Fruit fly (Drosophila melanogaster) whole organism, embryonic: ENCODE results near the gene Amacr.

Experiments
- ATbp ChIP-seq: fragments of 200-800 bp; sonication (Bioruptor generic); optimal IDR thresholded peaks from 2 replicates; lab custom pipeline; 2017; ENCODE audit warnings: missing biosample characterization, mild to moderate bottlenecking, missing genetic modification characterization, missing genetic modification reagents
- B-H1 ChIP-seq: fragments of 200-800 bp; sonication (Bioruptor generic); IDR thresholded peaks from 3 replicates; pipeline ENCODE4 v1.3.6; 2022; ENCODE audit warnings: missing biosample characterization, missing genetic modification characterization
- CG10431 ChIP-seq: fragments of 200-800 bp; sonication (Bioruptor generic); optimal IDR thresholded peaks from 3 replicates; lab custom pipeline; 2018; ENCODE audit warnings: missing biosample characterization, mild to moderate bottlenecking, missing genetic modification characterization
- CG10654 ChIP-seq: fragments of 200-800 bp; sonication (Bioruptor generic); optimal IDR thresholded peaks from 2 replicates; lab custom pipeline; 2016; ENCODE audit warnings: missing biosample characterization, missing genetic modification characterization
- CG11085 ChIP-seq: fragments of 200-800 bp; sonication (Bioruptor generic); IDR thresholded peaks from 2 replicates; pipeline ENCODE4 v1.3.6; 2022; ENCODE audit warnings: missing biosample characterization, missing genetic modification characterization
- CG12104 ChIP-seq: fragments of 200-800 bp; sonication (Bioruptor generic); optimal IDR thresholded peaks from 3 replicates; lab custom pipeline; 2016; ENCODE audit warnings: missing biosample characterization, missing genetic modification characterization
- CG12219 ChIP-seq: fragments of 200-800 bp; sonication (Bioruptor generic); optimal IDR thresholded peaks from 3 replicates; lab custom pipeline; 2018; ENCODE audit warnings: missing biosample characterization, mild to moderate bottlenecking, missing genetic modification characterization
- CG12299 ChIP-seq: fragments of 200-800 bp; sonication (Bioruptor generic); optimal IDR thresholded peaks from 2 replicates; lab custom pipeline; 2018; ENCODE audit warnings: missing biosample characterization, mild to moderate bottlenecking, missing genetic modification characterization
- CG13424 ChIP-seq: fragments of 200-800 bp; sonication (Bioruptor generic); optimal IDR thresholded peaks from 2 replicates; lab custom pipeline; 2019; ENCODE audit warnings: missing biosample characterization, mild to moderate bottlenecking, missing genetic modification characterization, moderate library complexity
- CG14441 ChIP-seq: fragments of 200-800 bp; sonication (Bioruptor generic); IDR thresholded peaks from 2 replicates; pipeline ENCODE4 v1.3.6; 2022; ENCODE audit warnings: missing biosample characterization, missing genetic modification characterization
- CG17361 ChIP-seq: fragments of 200-800 bp; sonication (Bioruptor generic); IDR thresholded peaks from 3 replicates; pipeline ENCODE4 v1.3.6; 2022; ENCODE audit warnings: missing biosample characterization, missing genetic modification characterization
- CG2120 ChIP-seq: fragments of 200-800 bp; sonication (Bioruptor generic); optimal IDR thresholded peaks from 3 replicates; lab custom pipeline; 2016; ENCODE audit warnings: missing biosample characterization, missing genetic modification characterization
- CG2875 ChIP-seq: fragments of 200-800 bp; sonication (Bioruptor generic); optimal IDR thresholded peaks from 2 replicates; lab custom pipeline; 2017; ENCODE audit warnings: missing biosample characterization, mild to moderate bottlenecking, missing genetic modification characterization, missing genetic modification reagents
- CG3995 ChIP-seq: fragments of 200-800 bp; sonication (Bioruptor generic); optimal IDR thresholded peaks from 3 replicates; lab custom pipeline; 2016; ENCODE audit warnings: missing biosample characterization, missing genetic modification characterization
- CG4730 ChIP-seq: fragments of 200-800 bp; sonication (Bioruptor generic); IDR thresholded peaks from 2 replicates; pipeline ENCODE4 v1.3.6; 2022; ENCODE audit warnings: missing biosample characterization, missing genetic modification characterization
- CG4854 ChIP-seq: fragments of 200-800 bp; sonication (Bioruptor generic); optimal IDR thresholded peaks from 2 replicates; lab custom pipeline; 2016; ENCODE audit warnings: missing biosample characterization, missing genetic modification characterization, inconsistent platforms
- CG5953 ChIP-seq: fragments of 200-800 bp; sonication (Bioruptor generic); IDR thresholded peaks from 2 replicates; pipeline ENCODE4 v1.3.6; 2022; ENCODE audit warnings: missing biosample characterization, missing genetic modification characterization
- CG6689 ChIP-seq: fragments of 200-800 bp; sonication (Bioruptor generic); IDR thresholded peaks from 2 replicates; pipeline ENCODE4 v1.3.6; 2022; ENCODE audit warnings: missing biosample characterization, missing genetic modification characterization
- CG6813 ChIP-seq: fragments of 200-800 bp; sonication (Bioruptor generic); optimal IDR thresholded peaks from 2 replicates; lab custom pipeline; 2017; ENCODE audit warnings: missing biosample characterization, missing genetic modification characterization, mild to moderate bottlenecking, moderate library complexity, missing genetic modification reagents
- Dfd ChIP-seq, 2 experiments: fragments of >200 bp; optimal IDR thresholded peaks; 2 replicates each; lab custom pipeline; 2017; ENCODE audit warnings: missing biosample characterization in 2 of 2, missing genetic modification characterization in 2 of 2
- Ets97D ChIP-seq: fragments of 200-800 bp; sonication (Bioruptor generic); optimal IDR thresholded peaks from 3 replicates; lab custom pipeline; 2016; ENCODE audit warnings: missing biosample characterization, missing genetic modification characterization
- HLH4C ChIP-seq: fragments of 200-800 bp; sonication (Bioruptor generic); IDR thresholded peaks from 3 replicates; pipeline ENCODE4 v1.3.6; 2022; ENCODE audit warnings: missing biosample characterization, missing genetic modification characterization; ENCODE audit not compliant: partially characterized antibody
- HmgZ ChIP-seq: fragments of 200-800 bp; sonication (Bioruptor generic); optimal IDR thresholded peaks from 2 replicates; lab custom pipeline; 2018; ENCODE audit warnings: missing biosample characterization, mild to moderate bottlenecking, missing genetic modification characterization
- Hr51 ChIP-seq, 2 experiments: fragments of 200-800 bp; sonication (Bioruptor generic); optimal IDR thresholded peaks; 2 replicates in 1 of 2; 3 replicates in 1 of 2; lab custom pipeline; 2016 to 2018; ENCODE audit warnings: missing biosample characterization in 2 of 2, missing genetic modification characterization in 2 of 2, mild to moderate bottlenecking in 1 of 2, moderate library complexity in 1 of 2
- NK7.1 ChIP-seq: fragments of 200-800 bp; sonication (Bioruptor generic); optimal IDR thresholded peaks from 3 replicates; lab custom pipeline; 2016; ENCODE audit warnings: missing biosample characterization, missing genetic modification characterization
- NfI ChIP-seq: fragments of 200-800 bp; sonication (Bioruptor generic); optimal IDR thresholded peaks from 3 replicates; lab custom pipeline; 2018; ENCODE audit warnings: missing biosample characterization, mild to moderate bottlenecking, missing genetic modification characterization, moderate library complexity
- Optix ChIP-seq: fragments of 200-800 bp; sonication (Bioruptor generic); IDR thresholded peaks from 3 replicates; pipeline ENCODE4 v1.3.6; 2022; ENCODE audit warnings: missing biosample characterization, missing genetic modification characterization
- Poxn ChIP-seq: fragments of 200-800 bp; sonication (Bioruptor generic); IDR thresholded peaks from 2 replicates; pipeline ENCODE4 v1.3.6; 2022; ENCODE audit warnings: missing biosample characterization, missing genetic modification characterization
- cad ChIP-seq: fragments of >200 bp; optimal IDR thresholded peaks from 2 replicates; lab custom pipeline; 2017; ENCODE audit warnings: missing biosample characterization, missing genetic modification characterization
- cato ChIP-seq: fragments of 200-800 bp; sonication (Bioruptor generic); optimal IDR thresholded peaks from 2 replicates; lab custom pipeline; 2016; ENCODE audit warnings: missing biosample characterization, missing genetic modification characterization, borderline replicate concordance
- cg ChIP-seq: fragments of 200-800 bp; sonication (Bioruptor generic); optimal IDR thresholded peaks from 3 replicates; lab custom pipeline; 2019; ENCODE audit warnings: missing biosample characterization, mild to moderate bottlenecking, missing genetic modification characterization, moderate library complexity
- ci ChIP-seq: fragments of 200-800 bp; sonication (Bioruptor generic); IDR thresholded peaks from 3 replicates; pipeline ENCODE4 v1.3.6; 2022; ENCODE audit warnings: missing biosample characterization, missing genetic modification characterization
- esg ChIP-seq: fragments of 200-800 bp; sonication (Bioruptor generic); conservative IDR thresholded peaks from 2 replicates; pipeline ENCODE4 v1.3.6; 2022; ENCODE audit warnings: missing biosample characterization, missing genetic modification characterization
- exex ChIP-seq: fragments of 200-800 bp; sonication (Bioruptor generic); optimal IDR thresholded peaks from 4 replicates; lab custom pipeline; 2018; ENCODE audit warnings: missing biosample characterization, mild to moderate bottlenecking, missing genetic modification characterization, moderate library complexity
- fd3F ChIP-seq: fragments of 200-800 bp; sonication (Bioruptor generic); optimal IDR thresholded peaks from 2 replicates; lab custom pipeline; 2018; ENCODE audit warnings: missing biosample characterization, mild to moderate bottlenecking, missing genetic modification characterization, moderate library complexity
- gcm ChIP-seq: fragments of 200-800 bp; sonication (Bioruptor generic); optimal IDR thresholded peaks from 2 replicates; lab custom pipeline; 2019; ENCODE audit warnings: missing biosample characterization, mild to moderate bottlenecking, missing genetic modification characterization, moderate library complexity
- gsb ChIP-seq: fragments of 200-800 bp; sonication (Bioruptor generic); IDR thresholded peaks from 2 replicates; pipeline ENCODE4 v1.3.6; 2022; ENCODE audit warnings: missing biosample characterization, missing genetic modification characterization
- kah ChIP-seq: fragments of 200-800 bp; sonication (Bioruptor generic); optimal IDR thresholded peaks from 2 replicates; lab custom pipeline; 2018; ENCODE audit warnings: missing biosample characterization, mild to moderate bottlenecking, missing genetic modification characterization
- odd ChIP-seq: fragments of 200-800 bp; sonication (Bioruptor generic); optimal IDR thresholded peaks from 2 replicates; lab custom pipeline; 2017; ENCODE audit warnings: missing biosample characterization, mild to moderate bottlenecking, missing genetic modification characterization
- pb ChIP-seq: fragments of 200-800 bp; sonication (Bioruptor generic); optimal IDR thresholded peaks from 3 replicates; lab custom pipeline; 2016; ENCODE audit warnings: missing biosample characterization, missing genetic modification characterization
- prd ChIP-seq, 3 experiments: fragments of >200 bp in 2 of 3; fragments of 200-800 bp in 1 of 3; sonication (Bioruptor generic) in 1 of 3; optimal IDR thresholded peaks in 2 of 3; IDR thresholded peaks in 1 of 3; 2 replicates in 2 of 3; 3 replicates in 1 of 3; pipeline versions ENCODE4 v1.3.6 to Lab custom; 2017 to 2022; ENCODE audit warnings: missing biosample characterization in 1 of 3, missing genetic modification characterization in 1 of 3
- pros ChIP-seq: fragments of 200-800 bp; sonication (Bioruptor generic); optimal IDR thresholded peaks from 3 replicates; lab custom pipeline; 2019; ENCODE audit warnings: missing biosample characterization, mild to moderate bottlenecking, missing genetic modification characterization, moderate library complexity
- salm ChIP-seq: fragments of 200-800 bp; sonication (Bioruptor generic); optimal IDR thresholded peaks from 2 replicates; lab custom pipeline; 2018; ENCODE audit warnings: missing biosample characterization, mild to moderate bottlenecking, missing genetic modification characterization
- sens-2 ChIP-seq: fragments of 200-800 bp; sonication (Bioruptor generic); IDR thresholded peaks from 2 replicates; pipeline ENCODE4 v1.3.6; 2022; ENCODE audit warnings: missing biosample characterization, missing genetic modification characterization
- tgo ChIP-seq: fragments of 200-800 bp; sonication (Bioruptor generic); IDR thresholded peaks from 3 replicates; pipeline ENCODE4 v1.3.6; 2022; ENCODE audit warnings: missing biosample characterization, missing genetic modification characterization
- trh ChIP-seq: fragments of 200-800 bp; sonication (Bioruptor generic); optimal IDR thresholded peaks from 2 replicates; lab custom pipeline; 2016; ENCODE audit warnings: missing biosample characterization, missing genetic modification characterization
- tup ChIP-seq: fragments of 200-800 bp; sonication (Bioruptor generic); optimal IDR thresholded peaks from 2 replicates; lab custom pipeline; 2016; ENCODE audit warnings: missing biosample characterization, mild to moderate bottlenecking, missing genetic modification characterization, moderate library complexity
- twi ChIP-seq: fragments of 200-800 bp; optimal IDR thresholded peaks from 2 replicates; lab custom pipeline; 2019; ENCODE audit warnings: missing biosample characterization, mild to moderate bottlenecking, missing genetic modification characterization, moderate library complexity
- vvl ChIP-seq: fragments of 200-800 bp; sonication (Bioruptor generic); IDR thresholded peaks from 2 replicates; pipeline ENCODE4 v1.3.6; 2022; ENCODE audit warnings: missing biosample characterization, missing genetic modification characterization

Amacr gene

dm6 chr2L:20758847-20759465 is 6.8 kb upstream of the Amacr start (continued):
- TF ChIP-seq vvl = peak; percentile 59
- TF ChIP-seq CG6813 = peak; percentile 74
- TF ChIP-seq gcm (GFP tag; lab: Kevin White, UChicago) = no peak
- peak; percentile 49 for TF ChIP-seq CG4854 (GFP tag; lab: Kevin White, UChicago)
- TF ChIP-seq CG10654 (GFP tag; lab: Kevin White, UChicago) = peak; percentile 19
- TF ChIP-seq Ets97D (GFP tag; lab: Kevin White, UChicago) = peak; percentile 36
- TF ChIP-seq pb (GFP tag; lab: Kevin White, UChicago) = no peak
- TF ChIP-seq CG10431 (GFP tag; lab: Kevin White, UChicago) = no peak
- TF ChIP-seq CG2120 (GFP tag; lab: Kevin White, UChicago) = peak; percentile 83
- TF ChIP-seq fd3F (GFP tag; lab: Kevin White, UChicago) = peak; percentile 46
- no peak for TF ChIP-seq CG2875
- peak; percentile 15; the same call in 1 of the 3 replicates for TF ChIP-seq B-H1 (GFP tag; lab: Robert Waterston, UW)
- TF ChIP-seq ATbp (GFP tag; lab: Kevin White, UChicago) = peak; percentile 43
- peak; percentile 3 for TF ChIP-seq exex (tag; lab: Kevin White, UChicago)
- peak; percentile 50 for TF ChIP-seq CG12299 (tag; lab: Kevin White, UChicago)
- no peak for TF ChIP-seq cg (GFP tag; lab: Kevin White, UChicago)
- no peak for TF ChIP-seq salm (tag; lab: Kevin White, UChicago)
- TF ChIP-seq CG12219 (GFP tag; lab: Kevin White, UChicago) = peak; percentile 38
- TF ChIP-seq CG13424 (tag; lab: Kevin White, UChicago) = peak; percentile 54
- TF ChIP-seq NfI = peak; percentile 67
- no peak for TF ChIP-seq HLH4C
- no peak for TF ChIP-seq tup (GFP tag; lab: Kevin White, UChicago)
- no peak for TF ChIP-seq Optix
- peak; percentile 54 for TF ChIP-seq CG14441 (GFP tag; lab: Robert Waterston, UW)
- peak; percentile 68 for TF ChIP-seq CG6689 (GFP tag; lab: Robert Waterston, UW)
- peak; percentile 35; the same call in 1 of the 2 replicates for TF ChIP-seq sens-2 (GFP tag; lab: Robert Waterston, UW)
- no peak for TF ChIP-seq trh (GFP tag; lab: Kevin White, UChicago)
- no peak; the same call in 2 of the 3 replicates for TF ChIP-seq ci (GFP tag; lab: Robert Waterston, UW)
- TF ChIP-seq twi (tag; lab: Kevin White, UChicago) = peak; percentile 1
- TF ChIP-seq CG3995 = no peak
- no peak for TF ChIP-seq prd (optimal IDR thresholded peaks at IDR 0.05; lab: Kevin White, UChicago)
- peak; percentile 81 for TF ChIP-seq prd (GFP tag; IDR thresholded peaks at IDR 0.05; lab: Robert Waterston, UW)
- no peak for TF ChIP-seq CG5953 (GFP tag; lab: Robert Waterston, UW)
- no peak for TF ChIP-seq odd
- no peak for TF ChIP-seq pros (GFP tag; lab: Kevin White, UChicago)
- peak; percentile 31 for TF ChIP-seq HmgZ (tag; lab: Kevin White, UChicago)
- TF ChIP-seq Hr51 (GFP tag; optimal IDR thresholded peaks at IDR 0.05; lab: Kevin White, UChicago) = peak; percentile 41 to 60
- TF ChIP-seq CG4730 (GFP tag; lab: Robert Waterston, UW) = peak; percentile 70
- TF ChIP-seq NK7.1 (GFP tag; lab: Kevin White, UChicago) = peak; percentile 49
- peak; percentile 15 for TF ChIP-seq CG12104
- TF ChIP-seq gsb = peak; percentile 76
- TF ChIP-seq CG17361 (GFP tag; lab: Robert Waterston, UW) = peak; percentile 60; the same call in 2 of the 3 replicates
- no peak for TF ChIP-seq cad (GFP tag; lab: Kevin White, UChicago)
- peak; percentile 75 for TF ChIP-seq tgo (GFP tag; lab: Robert Waterston, UW)
- peak; percentile 49 for TF ChIP-seq kah (GFP tag; lab: Kevin White, UChicago)
- no peak for TF ChIP-seq cato
- TF ChIP-seq CG11085 = peak; percentile 62; the same call in 1 of the 2 replicates
- peak; percentile 59 for TF ChIP-seq esg (GFP tag; lab: Robert Waterston, UW)
- no peak for TF ChIP-seq Dfd (GFP tag; optimal IDR thresholded peaks at IDR 0.05; lab: Kevin White, UChicago)
- peak; percentile 54; the same call in 1 of the 2 replicates for TF ChIP-seq Poxn (GFP tag; lab: Robert Waterston, UW)
